Worm (Caenorhabditis elegans) whole organism, L4/young adult: ENCODE measurements around the gene clic-1.

Source experiments
- dao-5 ChIP-seq: sonication (generic microtip); optimal IDR thresholded peaks from 2 replicates; lab custom pipeline; 2016; ENCODE audit warnings: missing genotype, missing genetic modification characterization, moderate library complexity, missing compliant biosample characterization
- him-1 ChIP-seq: sonication (generic microtip); optimal IDR thresholded peaks from 2 replicates; lab custom pipeline; 2016; ENCODE audit warnings: missing genotype, missing genetic modification reagents, missing genetic modification characterization, missing compliant biosample characterization

DNA sequence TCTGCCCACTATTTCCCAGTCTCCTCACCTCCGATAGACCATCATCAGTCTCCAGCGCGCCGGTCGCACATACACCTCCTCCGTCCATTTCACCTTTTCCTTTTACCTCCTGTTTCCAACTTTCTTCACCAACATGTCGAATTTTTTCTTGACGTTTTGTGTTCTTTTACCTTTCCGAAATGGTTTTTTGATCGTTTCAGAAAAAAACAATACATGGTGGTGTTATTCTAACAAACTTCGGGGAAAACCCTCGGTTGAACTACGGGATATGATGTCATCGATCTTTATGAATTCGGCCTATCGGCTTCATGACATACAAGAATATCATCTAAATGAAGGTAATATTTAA lies 6.1 kb downstream of the clic-1 start, which contains the start of gene Y97E10C.1:
- TF ChIP-seq him-1 (tag; lab: Kevin White, UChicago) (no peak), dao-5 (no peak)
